Fruit fly (Drosophila melanogaster) whole organism: Measurements from ENCODE around the gene CG34164.

Experiments used
- CG8478 ChIP-seq: fragments of >200 bp; optimal IDR thresholded peaks from 2 replicates; lab custom pipeline; 2018; ENCODE audit warnings: inconsistent platforms
- Dll ChIP-seq: fragments of >200 bp; optimal IDR thresholded peaks from 2 replicates; lab custom pipeline; 2017
- pan ChIP-seq: fragments of >200 bp; optimal IDR thresholded peaks from 2 replicates; lab custom pipeline; 2017
- psq ChIP-seq: fragments of >200 bp; optimal IDR thresholded peaks from 2 replicates; lab custom pipeline; 2017

- TF ChIP-seq CG8478 (lab: Kevin White, UChicago) (no peak), psq (no peak), Dll (no peak), pan (lab: Kevin White, UChicago) (no peak)
Measured at dm6 chr2L:12078695-12079094, 22.5 kb downstream of the CG34164 start.
